Worm (Caenorhabditis elegans) whole organism, L3 larva: ENCODE results near the gene srt-37.

Experiments used
- R02D3.7 ChIP-seq: fragments of 150-350 bp; optimal IDR thresholded peaks from 2 replicates; lab custom pipeline; 2014; ENCODE audit warnings: missing biosample characterization, missing genetic modification characterization
- ZK546.5 ChIP-seq: sonication (generic microtip); optimal IDR thresholded peaks from 2 replicates; lab custom pipeline; 2017; ENCODE audit warnings: missing biosample characterization, missing genetic modification characterization
- aly-2 ChIP-seq: fragments of 150-350 bp; optimal IDR thresholded peaks from 2 replicates; lab custom pipeline; 2014; ENCODE audit warnings: missing biosample characterization, missing genetic modification characterization
- ama-1 ChIP-seq: fragments of 150-350 bp; optimal IDR thresholded peaks from 2 replicates; lab custom pipeline; 2018
- ceh-16 ChIP-seq: sonication (generic microtip); optimal IDR thresholded peaks from 2 replicates; lab custom pipeline; 2017; ENCODE audit warnings: missing biosample characterization, missing genetic modification characterization
- ceh-28 ChIP-seq: fragments of 150-350 bp; optimal IDR thresholded peaks from 2 replicates; lab custom pipeline; 2014; ENCODE audit warnings: missing biosample characterization, missing genetic modification reagents, missing genetic modification characterization
- ceh-82 ChIP-seq: fragments of 150-350 bp; optimal IDR thresholded peaks from 2 replicates; lab custom pipeline; 2014; ENCODE audit warnings: missing biosample characterization, missing genetic modification characterization
- ceh-9 ChIP-seq: sonication (generic microtip); optimal IDR thresholded peaks from 2 replicates; lab custom pipeline; 2018; ENCODE audit warnings: missing biosample characterization, missing genetic modification characterization
- daf-12 ChIP-seq: fragments of 150-350 bp; optimal IDR thresholded peaks from 2 replicates; lab custom pipeline; 2014; ENCODE audit warnings: missing biosample characterization, missing genetic modification reagents, missing genetic modification characterization
- egl-27 ChIP-seq: sonication (generic microtip); optimal IDR thresholded peaks from 4 replicates; lab custom pipeline; 2017; ENCODE audit warnings: missing biosample characterization, missing genetic modification reagents, missing genetic modification characterization
- egl-5 ChIP-seq: fragments of 150-350 bp; optimal IDR thresholded peaks from 2 replicates; lab custom pipeline; 2017; ENCODE audit warnings: missing biosample characterization, missing genetic modification reagents, missing genetic modification characterization, inconsistent platforms
- elt-1 ChIP-seq: fragments of 150-350 bp; optimal IDR thresholded peaks from 2 replicates; lab custom pipeline; 2014; ENCODE audit warnings: missing biosample characterization, missing genetic modification characterization
- elt-2 ChIP-seq: sonication (generic microtip); optimal IDR thresholded peaks from 2 replicates; lab custom pipeline; 2016; ENCODE audit warnings: missing genetic modification reagents, mild to moderate bottlenecking, missing genetic modification characterization, missing compliant biosample characterization
- eor-1 ChIP-seq, 2 experiments: fragments of 150-350 bp; optimal IDR thresholded peaks; 2 replicates each; lab custom pipeline; 2014 to 2018; ENCODE audit warnings: missing biosample characterization in 2 of 2, missing genetic modification characterization in 2 of 2
- fkh-10 ChIP-seq: sonication (generic microtip); optimal IDR thresholded peaks from 2 replicates; lab custom pipeline; 2017; ENCODE audit warnings: missing biosample characterization, missing genetic modification reagents, missing genetic modification characterization
- fkh-2 ChIP-seq: fragments of 150-350 bp; optimal IDR thresholded peaks from 2 replicates; lab custom pipeline; 2014; ENCODE audit warnings: missing biosample characterization, missing genetic modification reagents, missing genetic modification characterization
- jun-1 ChIP-seq: fragments of 150-350 bp; optimal IDR thresholded peaks from 2 replicates; lab custom pipeline; 2014; ENCODE audit warnings: missing biosample characterization, missing genetic modification reagents, missing genetic modification characterization
- lin-15B ChIP-seq: fragments of 150-350 bp; optimal IDR thresholded peaks from 2 replicates; lab custom pipeline; 2014; ENCODE audit warnings: missing biosample characterization, missing genetic modification characterization
- lin-39 ChIP-seq: fragments of 150-350 bp; optimal IDR thresholded peaks from 2 replicates; lab custom pipeline; 2018; ENCODE audit warnings: missing biosample characterization, missing genetic modification reagents, missing genetic modification characterization
- lsy-12 ChIP-seq: sonication (generic microtip); optimal IDR thresholded peaks from 2 replicates; lab custom pipeline; 2016; ENCODE audit warnings: mild to moderate bottlenecking, missing genetic modification characterization, missing compliant biosample characterization
- mdl-1 ChIP-seq: fragments of 150-350 bp; optimal IDR thresholded peaks from 2 replicates; lab custom pipeline; 2014; ENCODE audit warnings: missing biosample characterization, missing genetic modification characterization
- mml-1 ChIP-seq: fragments of 150-350 bp; sonication (generic microtip); optimal IDR thresholded peaks from 3 replicates; lab custom pipeline; 2014; ENCODE audit warnings: missing biosample characterization, missing genetic modification characterization
- nfya-1 ChIP-seq: sonication (generic microtip); optimal IDR thresholded peaks from 2 replicates; lab custom pipeline; 2017; ENCODE audit warnings: missing genetic modification characterization, mild to moderate bottlenecking, missing compliant biosample characterization, antibody characterized with exemption, moderate library complexity; ENCODE audit not compliant: insufficient read depth
- nhr-11 ChIP-seq: fragments of 150-350 bp; optimal IDR thresholded peaks from 2 replicates; lab custom pipeline; 2014; ENCODE audit warnings: missing biosample characterization, missing genetic modification characterization
- nhr-237 ChIP-seq: fragments of 150-350 bp; optimal IDR thresholded peaks from 2 replicates; lab custom pipeline; 2014; ENCODE audit warnings: missing biosample characterization, missing genetic modification characterization
- nhr-25 ChIP-seq: sonication (generic microtip); optimal IDR thresholded peaks from 2 replicates; lab custom pipeline; 2017; ENCODE audit warnings: missing biosample characterization, missing genetic modification characterization
- nhr-28 ChIP-seq: fragments of 150-350 bp; optimal IDR thresholded peaks from 2 replicates; lab custom pipeline; 2014; ENCODE audit warnings: missing biosample characterization, missing genetic modification characterization
- nhr-43 ChIP-seq: sonication (generic microtip); optimal IDR thresholded peaks from 2 replicates; lab custom pipeline; 2016; ENCODE audit warnings: mild to moderate bottlenecking, missing genetic modification characterization, missing compliant biosample characterization; ENCODE audit not compliant: poor library complexity, severe bottlenecking
- nhr-67 ChIP-seq: fragments of 150-350 bp; optimal IDR thresholded peaks from 2 replicates; lab custom pipeline; 2014; ENCODE audit warnings: missing biosample characterization, missing genetic modification characterization
- nhr-76 ChIP-seq: fragments of 150-350 bp; sonication (generic microtip); optimal IDR thresholded peaks from 5 replicates; lab custom pipeline; 2014; ENCODE audit warnings: missing biosample characterization, missing genetic modification characterization
- pha-4 ChIP-seq: fragments of 150-350 bp; optimal IDR thresholded peaks from 2 replicates; lab custom pipeline; 2014; ENCODE audit warnings: missing biosample characterization, missing genetic modification reagents, missing genetic modification characterization
- pqm-1 ChIP-seq: fragments of 150-350 bp; optimal IDR thresholded peaks from 2 replicates; lab custom pipeline; 2017; ENCODE audit warnings: missing biosample characterization, missing genetic modification characterization, inconsistent platforms
- sea-2 ChIP-seq: fragments of 150-350 bp; sonication (generic microtip); optimal IDR thresholded peaks from 4 replicates; lab custom pipeline; 2014; ENCODE audit warnings: missing biosample characterization, missing genetic modification reagents, missing genetic modification characterization
- tbx-2 ChIP-seq: sonication (generic microtip); optimal IDR thresholded peaks from 2 replicates; lab custom pipeline; 2016; ENCODE audit warnings: mild to moderate bottlenecking, missing genetic modification characterization, missing compliant biosample characterization
- unc-39 ChIP-seq: sonication (generic microtip); optimal IDR thresholded peaks from 4 replicates; lab custom pipeline; 2017; ENCODE audit warnings: missing biosample characterization, missing genetic modification characterization
- unc-62 ChIP-seq: fragments of 150-350 bp; sonication (generic microtip); optimal IDR thresholded peaks from 4 replicates; lab custom pipeline; 2014; ENCODE audit warnings: missing biosample characterization, missing genetic modification reagents, missing genetic modification characterization
- zag-1 ChIP-seq: fragments of 150-350 bp; optimal IDR thresholded peaks from 2 replicates; lab custom pipeline; 2014; ENCODE audit warnings: missing biosample characterization, missing genetic modification characterization
- ztf-11 ChIP-seq: fragments of 150-350 bp; optimal IDR thresholded peaks from 2 replicates; lab custom pipeline; 2014; ENCODE audit warnings: missing biosample characterization, missing genetic modification characterization
- ztf-4 ChIP-seq: fragments of 150-350 bp; optimal IDR thresholded peaks from 2 replicates; lab custom pipeline; 2014; ENCODE audit warnings: missing biosample characterization, missing genetic modification characterization

srt-37 gene

DNA sequence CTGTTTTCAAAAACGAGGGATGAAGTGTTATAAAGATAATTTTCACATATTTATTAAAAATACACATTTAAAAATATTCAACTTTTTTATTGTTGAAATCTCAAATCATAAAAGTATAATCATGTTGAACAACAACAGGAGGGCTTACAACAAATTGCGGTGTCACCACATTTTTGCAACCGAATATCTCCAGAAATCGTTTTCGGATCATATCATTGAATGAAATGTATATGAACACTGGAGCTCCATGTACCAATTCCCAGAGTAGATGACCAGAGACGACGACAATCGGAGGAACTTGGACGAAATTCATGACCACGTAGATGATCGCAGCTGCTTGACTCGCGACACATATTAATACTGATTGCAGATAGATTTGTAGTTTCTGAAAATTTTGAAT, 20.2 kb downstream of the srt-37 start:
- TF ChIP-seq nhr-67 (tag; lab: Kevin White, UChicago) (no peak), nhr-43 (no peak), ZK546.5 (tag; lab: Kevin White, UChicago) (no peak), nhr-25 (tag; lab: Kevin White, UChicago) (no peak), egl-27 (no peak), ztf-4 (no peak), lsy-12 (tag; lab: Kevin White, UChicago) (no peak), mdl-1 (tag; lab: Kevin White, UChicago) (no peak), jun-1 (tag; lab: Kevin White, UChicago) (no peak), nfya-1 (tag; lab: Kevin White, UChicago) (no peak), zag-1 (no peak), eor-1 (tag; optimal IDR thresholded peaks at IDR 0.05; lab: Kevin White, UChicago) (no peak), unc-39 (tag; lab: Kevin White, UChicago) (no peak), R02D3.7 (no peak), aly-2 (no peak), nhr-76 (tag; lab: Kevin White, UChicago) (no peak), nhr-28 (tag; lab: Kevin White, UChicago) (no peak), egl-5 (no peak), tbx-2 (no peak)

DNA sequence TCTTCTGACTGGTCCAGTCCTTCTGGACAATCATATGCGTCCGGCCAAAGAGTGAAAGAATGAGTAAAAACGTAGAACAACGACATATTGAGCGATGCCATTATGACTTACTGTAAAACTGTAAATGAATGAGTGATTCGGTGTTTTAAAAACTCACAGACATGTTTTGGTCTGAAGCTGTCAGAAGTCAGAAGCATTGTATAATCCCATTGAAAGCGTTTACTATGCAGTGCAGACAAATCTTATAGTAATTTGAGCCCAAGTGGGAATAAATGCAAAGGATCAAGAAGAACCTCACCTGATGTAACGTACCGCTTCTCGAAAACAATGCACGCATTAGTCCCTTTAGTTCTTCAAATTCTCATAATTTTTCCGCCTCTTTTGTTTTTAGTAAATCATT, 21.5 kb downstream of the srt-37 start, which contains the start of gene srt-3:
Gene srt-3 (minus strand): TSS at position 101 of the 400 bp plus-strand sequence.
- TF ChIP-seq ama-1 (lab: Kevin White, UChicago) (no peak), ztf-11 (tag; lab: Kevin White, UChicago) (no peak), pha-4 (no peak), nhr-237 (no peak), ceh-82 (tag; lab: Kevin White, UChicago) (no peak), egl-27 (no peak), fkh-2 (tag; lab: Kevin White, UChicago) (no peak), tbx-2 (no peak), unc-39 (tag; lab: Kevin White, UChicago) (no peak), ztf-4 (no peak), mml-1 (tag; lab: Kevin White, UChicago) (no peak)
- TF ChIP-seq, all 47 proteins: peak for 0

DNA sequence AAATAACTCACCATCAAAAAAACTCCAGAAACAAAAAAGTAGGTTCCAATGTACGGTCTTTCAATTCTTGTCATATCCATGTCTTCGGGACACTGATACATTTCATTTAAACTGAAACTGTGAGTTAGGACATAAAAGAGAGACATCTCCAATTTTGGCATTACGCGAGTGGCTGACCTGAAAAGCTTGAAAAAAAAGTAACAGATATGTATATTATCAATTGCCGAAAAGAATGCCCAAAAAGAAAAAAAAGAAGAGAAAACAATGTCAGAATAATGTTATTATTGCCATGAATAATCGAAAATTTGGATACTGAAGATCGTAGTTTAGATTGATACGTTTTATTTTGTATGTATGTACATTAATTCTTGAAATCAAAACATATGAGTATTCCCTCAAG, 25.1 kb downstream of the srt-37 start, which contains the start of gene srt-14:
Gene srt-14 (minus strand): TSS at position 101 of the 400 bp plus-strand sequence.
- TF ChIP-seq fkh-10 (GFP tag; lab: Kevin White, UChicago) (no peak), nhr-11 (tag; lab: Kevin White, UChicago) (no peak), aly-2 (no peak), mml-1 (tag; lab: Kevin White, UChicago) (no peak), pqm-1 (tag; lab: Kevin White, UChicago) (no peak), lin-39 (tag; lab: Kevin White, UChicago) (no peak), daf-12 (tag; lab: Kevin White, UChicago) (no peak), nhr-237 (no peak), ceh-16 (tag; lab: Kevin White, UChicago) (no peak), sea-2 (GFP tag; lab: Kevin White, UChicago) (no peak), jun-1 (tag; lab: Kevin White, UChicago) (no peak), tbx-2 (no peak)

DNA sequence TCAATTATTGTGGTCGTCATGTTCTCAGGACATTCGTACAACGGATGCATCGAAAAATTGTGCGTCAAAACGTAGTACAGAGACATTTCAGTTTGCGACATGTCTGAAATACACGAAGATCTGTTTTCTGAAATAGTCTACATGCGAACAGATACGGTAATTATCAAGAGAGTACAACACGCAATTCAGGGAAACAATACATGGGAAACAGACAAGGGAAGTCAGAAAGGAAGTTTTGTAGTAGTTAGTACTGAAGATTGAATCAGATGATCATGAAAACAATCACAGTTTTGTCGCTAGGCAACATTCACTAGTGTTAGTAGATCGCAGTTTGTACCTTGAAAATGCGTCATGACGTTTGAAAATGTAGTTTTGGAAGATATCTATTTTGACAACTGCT, 31.6 kb downstream of the srt-37 start, which contains the start of gene srt-13:
Gene srt-13 (minus strand): TSS at position 101 of the 400 bp plus-strand sequence.
- TF ChIP-seq ztf-11 (tag; lab: Kevin White, UChicago) (no peak), unc-62 (GFP tag; lab: Kevin White, UChicago) (no peak), elt-1 (tag; lab: Kevin White, UChicago) (no peak), aly-2 (no peak), nhr-237 (no peak), mdl-1 (tag; lab: Kevin White, UChicago) (no peak), mml-1 (tag; lab: Kevin White, UChicago) (no peak), eor-1 (tag; optimal IDR thresholded peaks at IDR 0.05; lab: Kevin White, UChicago) (no peak), ceh-9 (tag; lab: Kevin White, UChicago) (no peak), ZK546.5 (tag; lab: Kevin White, UChicago) (no peak), lin-15B (tag; lab: Kevin White, UChicago) (no peak), ceh-82 (tag; lab: Kevin White, UChicago) (no peak), nhr-25 (tag; lab: Kevin White, UChicago) (no peak), ceh-28 (no peak), sea-2 (GFP tag; lab: Kevin White, UChicago) (no peak), lin-39 (tag; lab: Kevin White, UChicago) (no peak), jun-1 (tag; lab: Kevin White, UChicago) (no peak), nfya-1 (tag; lab: Kevin White, UChicago) (no peak), pha-4 (no peak), elt-2 (tag; lab: Kevin White, UChicago) (no peak)
